Fruit fly (Drosophila melanogaster): ENCODE data around the gene TM9SF2.

Gene TM9SF2

dm6 chr2L:20734066-20734686 lies at the start of gene TM9SF2 (continued):
- peak; percentile 80 for TF ChIP-seq CG4617 (GFP tag; optimal IDR thresholded peaks at IDR 0.05; ENCODE audit: borderline replicate concordance)
- TF ChIP-seq Meics (GFP tag; optimal IDR thresholded peaks at IDR 0.05), result peak; percentile 61
- no peak for TF ChIP-seq lola (GFP tag; optimal IDR thresholded peaks at IDR 0.05)
- TF ChIP-seq CG12391 (tag; optimal IDR thresholded peaks at IDR 0.05), result peak; percentile 34
- 0 out of 2 replicates have a peak, but pooled peaks have one; percentile 34 for TF ChIP-seq Ptx1 (GFP tag; IDR thresholded peaks at IDR 0.05)
- TF ChIP-seq CG2129 (GFP tag; IDR thresholded peaks at IDR 0.05; ENCODE audit: partially characterized antibody), result no peak
- TF ChIP-seq CG1233 (GFP tag; optimal IDR thresholded peaks at IDR 0.05), result no peak
- TF ChIP-seq CG6272 (GFP tag; IDR thresholded peaks at IDR 0.05), result 0 out of 2 replicates have a peak, but pooled peaks have one; percentile 27
- TF ChIP-seq CG18262 (tag; optimal IDR thresholded peaks at IDR 0.05), result peak; percentile 3
- no peak for TF ChIP-seq CG4404 (GFP tag; IDR thresholded peaks at IDR 0.05)
- no peak for TF ChIP-seq CG5953 (GFP tag; IDR thresholded peaks at IDR 0.05)
- peak; percentile 29 for TF ChIP-seq CG15696 (tag; optimal IDR thresholded peaks at IDR 0.05)
- no peak for TF ChIP-seq cato (GFP tag; optimal IDR thresholded peaks at IDR 0.05; ENCODE audit: borderline replicate concordance)
- TF ChIP-seq usp (GFP tag; optimal IDR thresholded peaks at IDR 0.05), result no peak
- TF ChIP-seq lov (optimal IDR thresholded peaks at IDR 0.05), result no peak
- no peak for TF ChIP-seq lov (GFP tag; IDR thresholded peaks at IDR 0.05)
- TF ChIP-seq CG32532 (GFP tag; IDR thresholded peaks at IDR 0.05), result peak; percentile 55
- TF ChIP-seq Ravus (GFP tag; IDR thresholded peaks at IDR 0.05), result no peak
- TF ChIP-seq CG2875 (GFP tag; optimal IDR thresholded peaks at IDR 0.05), result no peak
- 0 out of 2 replicates have a peak, but pooled peaks have one; percentile 39 for TF ChIP-seq CG11696 (GFP tag; IDR thresholded peaks at IDR 0.05)
- TF ChIP-seq CG15514 (GFP tag; optimal IDR thresholded peaks at IDR 0.05), result peak; percentile 65
- TF ChIP-seq CG3163 (GFP tag; optimal IDR thresholded peaks at IDR 0.05), result no peak
- TF ChIP-seq H15 (GFP tag; IDR thresholded peaks at IDR 0.05), result no peak
- no peak for TF ChIP-seq CG13123 (GFP tag; optimal IDR thresholded peaks at IDR 0.05)
- no peak for TF ChIP-seq gsb-n (tag; optimal IDR thresholded peaks at IDR 0.05)
- peak; percentile 37; the same call in 1 of the 2 replicates for TF ChIP-seq NFAT (GFP tag; IDR thresholded peaks at IDR 0.05)
- no peak for TF ChIP-seq C15 (GFP tag; IDR thresholded peaks at IDR 0.05)
- TF ChIP-seq CG12155 (GFP tag; optimal IDR thresholded peaks at IDR 0.05), result peak; percentile 22
- no peak for TF ChIP-seq gro (GFP tag; optimal IDR thresholded peaks at IDR 0.05)
- TF ChIP-seq esg (GFP tag; conservative IDR thresholded peaks at IDR 0.05), result no peak
- TF ChIP-seq CG11085 (GFP tag; IDR thresholded peaks at IDR 0.05), result 0 out of 2 replicates have a peak, but pooled peaks have one; percentile 20
- peak; percentile 64 for TF ChIP-seq CG3847 (GFP tag; IDR thresholded peaks at IDR 0.05)
- TF ChIP-seq nmo (GFP tag; optimal IDR thresholded peaks at IDR 0.05), result peak; percentile 30
- no peak for TF ChIP-seq Optix (GFP tag; IDR thresholded peaks at IDR 0.05)
- TF ChIP-seq slbo (GFP tag; IDR thresholded peaks at IDR 0.05), result peak; percentile 74
- TF ChIP-seq CG9437 (GFP tag; optimal IDR thresholded peaks at IDR 0.05), result peak; percentile 46
- no peak for TF ChIP-seq CG15601 (tag; optimal IDR thresholded peaks at IDR 0.05)
- no peak for TF ChIP-seq HLHmδ (GFP tag; optimal IDR thresholded peaks at IDR 0.05)
- TF ChIP-seq gfzf (GFP tag; optimal IDR thresholded peaks at IDR 0.05), result peak; percentile 41
- TF ChIP-seq HLH4C (GFP tag; IDR thresholded peaks at IDR 0.05; ENCODE audit: partially characterized antibody), result 0 out of 3 replicates have a peak, but pooled peaks have one; percentile 45
- 0 out of 2 replicates have a peak, but pooled peaks have one; percentile 11 for TF ChIP-seq CG14667 (GFP tag; IDR thresholded peaks at IDR 0.05)
- TF ChIP-seq ara (GFP tag; IDR thresholded peaks at IDR 0.05), result peak; percentile 12; the same call in 1 of the 2 replicates
- TF ChIP-seq mirr (GFP tag; optimal IDR thresholded peaks at IDR 0.05), result no peak
- no peak for TF ChIP-seq CG7745 (tag; optimal IDR thresholded peaks at IDR 0.05)
- TF ChIP-seq CG9727 (GFP tag; optimal IDR thresholded peaks at IDR 0.05), result no peak
- peak; percentile 23 for TF ChIP-seq B-H2 (GFP tag; optimal IDR thresholded peaks at IDR 0.05)
- no peak for TF ChIP-seq CG13296 (GFP tag; optimal IDR thresholded peaks at IDR 0.05)
- no peak for TF ChIP-seq NK7.1 (GFP tag; optimal IDR thresholded peaks at IDR 0.05)
- TF ChIP-seq CG3407 (GFP tag; optimal IDR thresholded peaks at IDR 0.05), result no peak
- TF ChIP-seq cg (GFP tag; optimal IDR thresholded peaks at IDR 0.05), result no peak
